Fruit fly (Drosophila melanogaster): ENCODE results near the gene hdm.

The hdm gene

DNA sequence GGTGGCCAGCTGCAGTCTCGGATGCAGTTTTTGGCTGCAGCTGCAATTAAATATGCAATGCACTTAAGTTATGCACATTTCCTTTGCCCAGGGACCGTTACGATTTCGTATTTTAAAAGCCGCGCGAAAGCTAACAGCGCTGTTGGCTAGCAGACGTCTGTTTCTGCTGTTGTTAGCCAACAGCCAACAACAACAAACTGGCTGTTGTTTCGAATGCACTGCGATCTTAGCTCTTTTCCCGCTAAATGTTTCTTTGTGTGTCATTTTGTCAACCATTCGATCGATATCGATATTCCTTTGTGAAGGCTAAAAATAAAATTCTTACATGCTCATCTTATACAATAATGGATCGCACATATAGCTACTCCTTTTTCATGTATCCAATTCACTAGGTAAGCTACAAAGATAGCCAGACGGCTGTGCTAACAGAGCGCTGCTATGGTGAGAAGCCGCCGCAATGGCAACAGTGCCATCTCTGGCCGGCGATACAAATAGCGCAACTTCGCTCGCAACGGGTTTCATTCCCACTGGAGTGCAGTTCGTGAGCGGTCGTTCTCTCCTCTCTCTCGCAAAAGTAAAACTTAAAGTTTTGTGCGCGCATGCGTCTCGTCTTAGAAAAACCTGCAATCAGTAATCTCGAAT is 49.4 kb upstream of the hdm start (continued):
- TF ChIP-seq ato (GFP tag; IDR thresholded peaks at IDR 0.05; ENCODE audit: partially characterized antibody) (peak; percentile 14; the same call in 1 of the 2 replicates), CG14667 (GFP tag; IDR thresholded peaks at IDR 0.05) (no peak), vfl (GFP tag; optimal IDR thresholded peaks at IDR 0.05) (no peak), Atf-2 (GFP tag; optimal IDR thresholded peaks at IDR 0.05) (no peak), YL-1 (GFP tag; optimal IDR thresholded peaks at IDR 0.05) (no peak), CG11504 (tag; optimal IDR thresholded peaks at IDR 0.05) (peak; percentile 22), CG15479 (GFP tag; optimal IDR thresholded peaks at IDR 0.05) (peak; percentile 76), ewg (GFP tag; optimal IDR thresholded peaks at IDR 0.05) (peak; percentile 76), CG1603 (tag; optimal IDR thresholded peaks at IDR 0.05) (peak; percentile 32), Dbx (GFP tag; IDR thresholded peaks at IDR 0.05) (0 out of 3 replicates have a peak, but pooled peaks have one; percentile 13), esg (GFP tag; conservative IDR thresholded peaks at IDR 0.05) (no peak), E2f2 (GFP tag; IDR thresholded peaks at IDR 0.05) (peak; percentile 64; the same call in 1 of the 2 replicates), gem (tag; optimal IDR thresholded peaks at IDR 0.05) (peak; percentile 1), CG15073 (GFP tag; optimal IDR thresholded peaks at IDR 0.05) (no peak), CG7556 (GFP tag; optimal IDR thresholded peaks at IDR 0.05) (no peak), CG15514 (GFP tag; optimal IDR thresholded peaks at IDR 0.05) (peak; percentile 40), exex (tag; optimal IDR thresholded peaks at IDR 0.05) (no peak), Dp (GFP tag; optimal IDR thresholded peaks at IDR 0.05) (peak; percentile 42), Sin3A (optimal IDR thresholded peaks at IDR 0.05) (peak; percentile 70), E2f1 (GFP tag; IDR thresholded peaks at IDR 0.05) (no peak), chinmo (GFP tag; IDR thresholded peaks at IDR 0.05; ENCODE audit: partially characterized antibody) (peak; percentile 62; the same call in 2 of the 4 replicates), CG17829 (tag; optimal IDR thresholded peaks at IDR 0.05) (peak; percentile 51), Med (GFP tag) (peak; percentile 73), Deaf1 (tag; optimal IDR thresholded peaks at IDR 0.05) (peak; percentile 36)

DNA sequence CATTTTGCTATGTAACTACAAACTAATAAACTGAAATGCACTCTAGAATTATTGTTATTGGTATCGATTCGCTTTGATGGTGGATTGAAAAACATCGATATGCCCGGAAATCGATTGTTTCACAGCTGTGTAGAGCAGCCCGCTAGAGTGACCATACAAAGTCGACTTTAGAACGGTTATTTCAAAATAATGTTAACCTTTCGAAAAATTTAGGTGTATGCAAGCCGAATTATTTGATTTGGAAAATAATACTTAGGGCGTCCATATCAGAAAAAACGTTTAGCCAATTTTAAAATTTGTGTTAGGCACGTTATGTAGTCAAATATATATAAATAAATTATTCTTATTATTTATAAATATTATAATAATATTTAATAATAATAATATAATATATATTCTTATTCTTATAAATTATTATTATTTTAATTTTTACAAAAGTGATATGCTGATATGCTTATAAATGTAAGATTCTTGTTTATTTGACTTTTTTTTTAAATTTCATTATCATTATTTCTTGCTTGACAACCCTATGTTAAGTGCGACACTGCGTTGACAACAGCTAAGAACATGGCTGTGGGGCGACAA is 48.4 kb upstream of the hdm start, which contains the start of gene sws:
Gene sws, minus strand, starts transcription at position 22 of the 585 bp plus-strand sequence.
- no peak for TF ChIP-seq Pdp1 (GFP tag; optimal IDR thresholded peaks at IDR 0.05)
- TF ChIP-seq ato (GFP tag; IDR thresholded peaks at IDR 0.05; ENCODE audit: partially characterized antibody), result peak; percentile 50; the same call in 1 of the 2 replicates
- TF ChIP-seq slp2 (GFP tag; optimal IDR thresholded peaks at IDR 0.05), result no peak
- peak; percentile 50 for TF ChIP-seq bcd (GFP tag; optimal IDR thresholded peaks at IDR 0.05)
- no peak for TF ChIP-seq slou (GFP tag; optimal IDR thresholded peaks at IDR 0.05)
- no peak for TF ChIP-seq CG3995 (GFP tag; optimal IDR thresholded peaks at IDR 0.05)
- no peak for TF ChIP-seq Side (GFP tag; optimal IDR thresholded peaks at IDR 0.05)
- TF ChIP-seq gcm2 (GFP tag; optimal IDR thresholded peaks at IDR 0.05), result no peak
- peak; percentile 50 for TF ChIP-seq CG2120 (GFP tag; optimal IDR thresholded peaks at IDR 0.05)
- peak; percentile 50 for TF ChIP-seq caup (GFP tag; optimal IDR thresholded peaks at IDR 0.05; ENCODE audit: severe bottlenecking)
- TF ChIP-seq Nf-YA (GFP tag; IDR thresholded peaks at IDR 0.05), result no peak
- no peak for TF ChIP-seq mirr (GFP tag; optimal IDR thresholded peaks at IDR 0.05)
- TF ChIP-seq ssp (GFP tag; IDR thresholded peaks at IDR 0.05), result no peak
- TF ChIP-seq sima (GFP tag; optimal IDR thresholded peaks at IDR 0.05), result no peak
- TF ChIP-seq Nf-YC (tag; optimal IDR thresholded peaks at IDR 0.05), result peak; percentile 37
- TF ChIP-seq az2 (GFP tag; optimal IDR thresholded peaks at IDR 0.05), result no peak
- no peak for TF ChIP-seq NC2α (GFP tag; optimal IDR thresholded peaks at IDR 0.05)
- no peak for TF ChIP-seq sc (optimal IDR thresholded peaks at IDR 0.05)
- no peak for TF ChIP-seq sc (GFP tag; optimal IDR thresholded peaks at IDR 0.05)
- TF ChIP-seq CG7963 (GFP tag; IDR thresholded peaks at IDR 0.05; ENCODE audit: partially characterized antibody), result no peak
- TF ChIP-seq kay (GFP tag; optimal IDR thresholded peaks at IDR 0.05), result no peak
- TF ChIP-seq Hey (tag; optimal IDR thresholded peaks at IDR 0.05), result no peak
- TF ChIP-seq bigmax (GFP tag; optimal IDR thresholded peaks at IDR 0.05), result no peak
- TF ChIP-seq jing (GFP tag; optimal IDR thresholded peaks at IDR 0.05), result no peak
- TF ChIP-seq nom (GFP tag; optimal IDR thresholded peaks at IDR 0.05), result no peak
- TF ChIP-seq CG14667 (GFP tag; IDR thresholded peaks at IDR 0.05), result no peak
- TF ChIP-seq dm (GFP tag; optimal IDR thresholded peaks at IDR 0.05), result no peak
- no peak for TF ChIP-seq Mes4 (GFP tag; optimal IDR thresholded peaks at IDR 0.05)
